Fruit fly (Drosophila melanogaster): ENCODE measurements around the gene Peritrophin-15b.

Gene Peritrophin-15b

dm6 chr2L:8355419-8355818 is 39.3 kb downstream of the Peritrophin-15b start:
- TF ChIP-seq kay (GFP tag; ENCODE audit: borderline replicate concordance) (peak; percentile 38), tj (GFP tag; optimal IDR thresholded peaks at IDR 0.05) (no peak)

DNA sequence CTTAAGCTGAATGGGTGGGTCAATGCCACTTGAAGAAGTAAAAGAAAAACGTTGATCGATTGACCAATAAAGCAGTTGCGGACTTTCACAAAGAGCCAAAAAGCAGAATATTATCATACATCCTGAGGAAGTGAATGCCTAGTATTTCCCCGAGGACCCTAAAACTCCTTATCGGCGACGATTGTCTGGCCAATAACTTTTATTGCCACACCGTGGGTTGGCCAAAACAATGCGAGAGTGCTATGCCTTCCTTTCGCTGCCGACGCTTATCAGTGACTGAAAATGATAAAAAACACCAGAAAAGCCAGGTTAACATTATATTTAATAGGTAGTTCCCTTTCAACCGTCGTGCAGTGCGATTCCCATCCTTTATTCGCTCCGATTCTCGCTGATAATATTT is 42.9 kb downstream of the Peritrophin-15b start, which contains the start of gene Mur29B:
Gene Mur29B, plus strand, starts transcription at position 324 of the 400 bp plus-strand sequence.
- no peak for TF ChIP-seq cic (GFP tag; optimal IDR thresholded peaks at IDR 0.05)
- TF ChIP-seq Hr96 (GFP tag; optimal IDR thresholded peaks at IDR 0.05): no peak
- TF ChIP-seq CG33017 (tag; optimal IDR thresholded peaks at IDR 0.05): no peak
- no peak for TF ChIP-seq pad (GFP tag; optimal IDR thresholded peaks at IDR 0.05)
- no peak for TF ChIP-seq cnc (optimal IDR thresholded peaks at IDR 0.05)
- no peak for TF ChIP-seq Clk (GFP tag; optimal IDR thresholded peaks at IDR 0.05)
- TF ChIP-seq kay (GFP tag; ENCODE audit: borderline replicate concordance): peak; percentile 65

DNA sequence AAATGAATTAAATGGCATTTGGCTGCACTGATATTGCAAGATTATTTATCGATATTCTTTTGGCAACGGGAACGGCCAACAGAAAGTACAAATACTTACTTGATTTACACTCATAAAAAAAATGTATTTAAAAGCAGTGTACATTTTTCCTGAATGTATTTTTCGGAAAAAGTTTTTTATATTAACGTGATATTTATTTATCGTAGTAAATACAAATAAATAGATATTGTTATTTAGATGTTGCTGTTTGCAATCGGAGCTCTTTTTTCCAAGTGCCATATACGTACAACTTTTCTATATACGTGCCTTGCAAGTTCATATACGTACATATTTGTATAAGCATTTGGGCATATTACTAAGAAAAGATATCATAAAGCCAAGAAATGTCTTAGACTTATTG is 43.4 kb downstream of the Peritrophin-15b start:
- TF ChIP-seq CG5204 (GFP tag; optimal IDR thresholded peaks at IDR 0.05) (no peak), toe (GFP tag; optimal IDR thresholded peaks at IDR 0.05) (no peak), Mnt (GFP tag; optimal IDR thresholded peaks at IDR 0.05) (no peak), Hr96 (GFP tag; optimal IDR thresholded peaks at IDR 0.05) (no peak), pad (GFP tag; optimal IDR thresholded peaks at IDR 0.05) (no peak), cic (GFP tag; optimal IDR thresholded peaks at IDR 0.05) (no peak), kay (GFP tag; ENCODE audit: borderline replicate concordance) (no peak), CG7101 (tag; optimal IDR thresholded peaks at IDR 0.05) (no peak)

DNA sequence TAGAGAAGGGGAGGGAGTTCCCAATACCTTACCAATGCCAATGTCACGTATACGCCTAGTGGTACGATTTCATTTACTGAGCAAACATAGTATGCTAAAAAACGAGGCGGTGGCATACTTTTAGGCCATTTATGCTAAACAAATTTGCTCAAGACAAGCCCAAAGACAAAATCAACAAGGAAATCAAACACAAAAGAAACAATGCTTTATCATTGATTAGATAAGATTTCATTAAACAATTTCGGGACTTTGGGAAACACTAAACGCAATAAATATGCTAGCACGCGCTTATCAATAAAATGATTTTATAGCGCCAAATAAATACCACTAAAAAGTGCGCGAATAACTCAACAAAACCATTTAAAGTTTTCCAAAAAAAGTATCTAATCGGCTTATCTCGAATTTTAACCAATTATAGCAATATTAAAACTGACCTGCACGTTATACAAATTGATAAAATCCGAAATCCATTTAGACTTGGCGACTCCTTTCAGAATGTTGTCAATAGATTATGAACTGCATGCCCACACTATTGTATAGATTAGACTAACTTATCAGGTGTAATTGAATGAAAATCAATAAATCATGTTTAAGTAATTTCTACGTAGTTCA is 44.1 kb downstream of the Peritrophin-15b start:
- TF ChIP-seq CG33017 (tag; optimal IDR thresholded peaks at IDR 0.05): no peak
- TF ChIP-seq kay (GFP tag; ENCODE audit: borderline replicate concordance): peak; percentile 56

dm6 chr2L:8346260-8346659 is 48.5 kb downstream of the Peritrophin-15b start, which contains the start of gene CG7778:
Gene CG7778, plus strand, starts transcription at chr2L:8346620.
- no peak for TF ChIP-seq Crg-1 (GFP tag; optimal IDR thresholded peaks at IDR 0.05)
- no peak for TF ChIP-seq CG1620 (GFP tag; optimal IDR thresholded peaks at IDR 0.05)
- TF ChIP-seq CG5204 (GFP tag; optimal IDR thresholded peaks at IDR 0.05): no peak
- no peak for TF ChIP-seq CG33017 (tag; optimal IDR thresholded peaks at IDR 0.05)

DNA sequence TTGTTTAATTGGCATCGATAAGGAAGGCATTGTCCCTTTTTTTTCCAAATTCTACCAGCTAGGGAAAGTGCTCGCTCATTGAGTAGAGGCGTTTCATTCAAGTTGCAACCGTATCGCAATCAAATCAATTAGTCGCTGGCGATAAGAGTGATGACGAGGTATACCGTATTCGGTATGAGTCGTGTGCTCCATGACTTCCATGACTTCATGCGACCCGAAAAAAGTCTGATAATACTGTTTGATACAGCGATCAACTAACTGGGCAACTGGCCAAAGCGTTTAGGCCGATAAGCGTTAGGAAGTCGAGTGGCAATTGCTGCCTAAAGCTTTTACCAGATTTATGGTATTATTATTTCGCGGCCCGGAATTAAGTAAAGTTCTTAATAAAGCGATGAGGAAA is 50.2 kb downstream of the Peritrophin-15b start:
- TF ChIP-seq cic (GFP tag; optimal IDR thresholded peaks at IDR 0.05) (peak; percentile 71), CG7101 (tag; optimal IDR thresholded peaks at IDR 0.05) (no peak)
